Worm (Caenorhabditis elegans): ENCODE results near the gene ncs-4.
A peak's percentile ranks its signal among the peaks of the same experiment; 100 is the strongest.

The ncs-4 gene

ce11 chrX:10188493-10188895 is 12.2 kb downstream of the ncs-4 start (continued):
- TF ChIP-seq akir-1 (GFP tag; optimal IDR thresholded peaks at IDR 0.05) (no peak), lsy-27 (tag; optimal IDR thresholded peaks at IDR 0.05; ENCODE audit: borderline replicate concordance, insufficient read depth) (no peak), ceh-91 (GFP tag; IDR thresholded peaks at IDR 0.05) (no peak), let-526 (GFP tag; IDR thresholded peaks at IDR 0.05) (peak; percentile 49; the same call in 1 of the 2 replicates), ztf-18 (tag; optimal IDR thresholded peaks at IDR 0.05) (peak; percentile 44), aptf-2 (GFP tag; conservative IDR thresholded peaks at IDR 0.05) (no peak), xnd-1 (tag; optimal IDR thresholded peaks at IDR 0.05) (no peak), tbp1 (GFP tag; optimal IDR thresholded peaks at IDR 0.05) (peak; percentile 42), D2030.7 (GFP tag; IDR thresholded peaks at IDR 0.05) (no peak), sptf-2 (GFP tag; optimal IDR thresholded peaks at IDR 0.05) (no peak), pbrm-1 (GFP tag; IDR thresholded peaks at IDR 0.05) (peak; percentile 49; the same call in 1 of the 2 replicates), F49E8.2 (tag; optimal IDR thresholded peaks at IDR 0.05; ENCODE audit: insufficient read depth) (no peak), attf-5 (GFP tag; optimal IDR thresholded peaks at IDR 0.05) (peak; percentile 59), ceh-27 (GFP tag; optimal IDR thresholded peaks at IDR 0.05) (peak; percentile 75), ZK185.1 (tag; optimal IDR thresholded peaks at IDR 0.05; ENCODE audit: poor library complexity, severe bottlenecking) (no peak), bed-1 (GFP tag; IDR thresholded peaks at IDR 0.05) (no peak), nfya-2 (GFP tag; IDR thresholded peaks at IDR 0.05) (no peak), rpc-1 (optimal IDR thresholded peaks at IDR 0.05) (no peak), rpc-1 (tag; optimal IDR thresholded peaks at IDR 0.05) (no peak), mel-28 (tag; optimal IDR thresholded peaks at IDR 0.05; ENCODE audit: borderline replicate concordance) (no peak), lin-35 (GFP tag; optimal IDR thresholded peaks at IDR 0.05) (peak in 1 of 3 experiments; percentile 71), B0336.3 (GFP tag; IDR thresholded peaks at IDR 0.05) (no peak; the same call in 1 of the 2 replicates), C06A6.2 (GFP tag; conservative IDR thresholded peaks at IDR 0.05) (no peak; the same call in 1 of the 2 replicates), dpl-1 (GFP tag; optimal IDR thresholded peaks at IDR 0.05) (no peak), rcor-1 (GFP tag; IDR thresholded peaks at IDR 0.05) (no peak), sdz-38 (tag; optimal IDR thresholded peaks at IDR 0.05) (no peak), ama-1 (optimal IDR thresholded peaks at IDR 0.05) (peak; percentile 10), ama-1 (GFP tag; optimal IDR thresholded peaks at IDR 0.05) (no peak), F23B12.7 (tag; optimal IDR thresholded peaks at IDR 0.05; ENCODE audit: insufficient read depth) (no peak), K12H6.12 (tag; optimal IDR thresholded peaks at IDR 0.05) (peak; percentile 88), zim-3 (tag; optimal IDR thresholded peaks at IDR 0.05) (peak; percentile 23), madf-10 (tag; optimal IDR thresholded peaks at IDR 0.05) (peak; percentile 38), F10E7.11 (tag; optimal IDR thresholded peaks at IDR 0.05) (no peak), tlf-1 (GFP tag; optimal IDR thresholded peaks at IDR 0.05) (no peak), F57C9.4 (tag; optimal IDR thresholded peaks at IDR 0.05) (no peak), cebp-1 (GFP tag; IDR thresholded peaks at IDR 0.05) (0 out of 2 replicates have a peak, but pooled peaks have one; percentile 20), cebp-1 (tag; optimal IDR thresholded peaks at IDR 0.05) (peak; percentile 75), chd-7 (tag; optimal IDR thresholded peaks at IDR 0.05) (peak; percentile 44), B0019.2 (GFP tag; conservative IDR thresholded peaks at IDR 0.05) (no peak), fkh-3 (tag; optimal IDR thresholded peaks at IDR 0.05) (no peak), let-607 (tag; optimal IDR thresholded peaks at IDR 0.05) (peak in 1 of 2 experiments; percentile 25), tbx-9 (tag; optimal IDR thresholded peaks at IDR 0.05; ENCODE audit: borderline replicate concordance) (no peak), mes-4 (tag; optimal IDR thresholded peaks at IDR 0.05) (no peak), hrde-1 (tag; optimal IDR thresholded peaks at IDR 0.05; ENCODE audit: borderline replicate concordance) (no peak), Y56A3A.18 (GFP tag; IDR thresholded peaks at IDR 0.05) (no peak), sea-2 (GFP tag; IDR thresholded peaks at IDR 0.05) (no peak), snpc-1.3 (tag; optimal IDR thresholded peaks at IDR 0.05; ENCODE audit: insufficient read depth) (no peak), nfya-1 (tag; optimal IDR thresholded peaks at IDR 0.05; ENCODE audit: borderline replicate concordance, insufficient read depth) (no peak)

Data from whole organism, young adult.